Worm (Caenorhabditis elegans) whole organism, L2 larva: Measurements from ENCODE around the gene rpl-9.

Experiments
- ama-1 ChIP-seq: fragments of 150-350 bp; optimal IDR thresholded peaks from 2 replicates; lab custom pipeline; 2018; ENCODE audit warnings: inconsistent platforms
- lin-39 ChIP-seq: fragments of 150-350 bp; optimal IDR thresholded peaks from 2 replicates; lab custom pipeline; 2014; ENCODE audit warnings: missing biosample characterization, missing genetic modification reagents, missing genetic modification characterization
- snpc-4 ChIP-seq: fragments of 150-350 bp; optimal IDR thresholded peaks from 2 replicates; lab custom pipeline; 2014; ENCODE audit warnings: missing biosample characterization, missing genetic modification characterization

ce11 chrIII:7536559-7536958, 36.1 kb downstream of the rpl-9 start, which contains the start of gene lin-39:
- no peak for TF ChIP-seq snpc-4 (tag; lab: Kevin White, UChicago)
- no peak for TF ChIP-seq ama-1
- TF ChIP-seq lin-39 (tag; lab: Kevin White, UChicago): no peak
